Fruit fly (Drosophila melanogaster): ENCODE data around the gene Fer2.

Fer2 gene

DNA sequence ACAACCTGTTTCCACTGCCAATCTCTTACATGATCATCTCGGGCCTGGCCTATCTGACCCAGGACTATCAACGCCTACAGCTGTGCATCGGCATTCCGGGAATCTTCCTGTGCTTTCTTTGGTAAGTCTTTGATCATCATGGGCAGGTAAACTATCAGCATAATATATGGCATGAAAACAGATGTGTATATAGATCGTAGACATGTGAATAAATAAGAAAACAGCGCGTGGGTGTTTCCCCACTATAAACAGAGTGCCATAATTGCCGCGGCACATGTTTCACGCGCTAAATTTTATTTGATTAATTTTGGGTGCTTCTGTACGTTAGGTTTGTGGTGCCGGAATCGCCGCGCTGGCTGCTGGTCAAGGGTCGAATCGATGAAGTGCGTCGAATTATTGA is 17.0 kb upstream of the Fer2 start:
- TF ChIP-seq CG10348 (GFP tag; IDR thresholded peaks at IDR 0.05) (no peak), gl (tag; optimal IDR thresholded peaks at IDR 0.05) (no peak), fd96Ca (GFP tag; IDR thresholded peaks at IDR 0.05) (no peak)

DNA sequence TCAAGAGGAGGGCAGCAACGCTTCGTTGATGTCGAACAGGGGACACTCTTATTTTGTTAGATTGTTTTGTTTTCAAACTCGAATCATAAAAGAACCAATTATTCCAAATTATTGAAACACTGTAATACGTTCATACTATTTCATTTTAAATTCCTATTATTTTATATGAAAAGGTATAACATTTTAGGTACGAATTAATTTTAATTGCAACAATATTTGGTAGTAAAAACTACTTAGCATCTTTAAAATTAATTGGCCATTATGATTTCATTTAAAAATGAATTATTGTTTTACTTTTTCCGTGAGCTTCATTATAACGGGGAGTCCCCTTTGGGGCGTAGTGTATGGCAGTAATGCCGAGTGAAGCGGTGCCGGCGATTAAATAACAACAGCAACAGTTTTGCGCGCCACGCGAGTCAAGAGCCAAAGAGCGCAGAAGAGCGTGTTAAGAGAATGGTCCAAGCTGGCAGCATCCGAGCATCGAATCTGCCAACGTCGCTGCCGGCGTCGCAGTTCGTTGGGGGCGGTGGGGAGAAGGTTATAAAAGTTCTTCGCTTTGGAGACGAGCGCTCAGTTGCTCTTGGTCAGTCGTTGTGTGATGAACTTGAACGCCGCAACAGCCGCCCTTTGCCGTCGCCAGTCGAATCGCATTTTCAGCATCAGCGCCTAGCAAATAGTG is 6.6 kb upstream of the Fer2 start:
- TF ChIP-seq CG34367 (tag; optimal IDR thresholded peaks at IDR 0.05) (peak; percentile 25), CG10348 (GFP tag; IDR thresholded peaks at IDR 0.05) (no peak), CG32121 (GFP tag; IDR thresholded peaks at IDR 0.05) (peak; percentile 55; the same call in 1 of the 2 replicates), Pif1A (GFP tag; optimal IDR thresholded peaks at IDR 0.05) (peak; percentile 67), CG17806 (tag; optimal IDR thresholded peaks at IDR 0.05) (peak; percentile 57), CG12605 (GFP tag; IDR thresholded peaks at IDR 0.05) (peak; percentile 59), fd96Ca (GFP tag; IDR thresholded peaks at IDR 0.05) (0 out of 3 replicates have a peak, but pooled peaks have one; percentile 48), CG14655 (GFP tag; optimal IDR thresholded peaks at IDR 0.05) (peak; percentile 74), EcR (GFP tag; optimal IDR thresholded peaks at IDR 0.05) (no peak), CG9948 (tag; optimal IDR thresholded peaks at IDR 0.05) (peak; percentile 54), rn (GFP tag; IDR thresholded peaks at IDR 0.05) (no peak), CG15710 (tag; optimal IDR thresholded peaks at IDR 0.05) (peak; percentile 65), D1 (tag; optimal IDR thresholded peaks at IDR 0.05) (peak; percentile 52), CG13204 (GFP tag; optimal IDR thresholded peaks at IDR 0.05) (peak; percentile 70), CG4496 (GFP tag; IDR thresholded peaks at IDR 0.05) (peak; percentile 50), Pif1B (GFP tag; optimal IDR thresholded peaks at IDR 0.05) (peak; percentile 51), CG8159 (tag; optimal IDR thresholded peaks at IDR 0.05) (peak; percentile 73), gl (tag; optimal IDR thresholded peaks at IDR 0.05) (no peak), Snoo (tag; optimal IDR thresholded peaks at IDR 0.05) (peak; percentile 63), CG8301 (tag; optimal IDR thresholded peaks at IDR 0.05) (peak; percentile 73), Ets98B (GFP tag; IDR thresholded peaks at IDR 0.05) (peak; percentile 17; the same call in 1 of the 2 replicates)

DNA sequence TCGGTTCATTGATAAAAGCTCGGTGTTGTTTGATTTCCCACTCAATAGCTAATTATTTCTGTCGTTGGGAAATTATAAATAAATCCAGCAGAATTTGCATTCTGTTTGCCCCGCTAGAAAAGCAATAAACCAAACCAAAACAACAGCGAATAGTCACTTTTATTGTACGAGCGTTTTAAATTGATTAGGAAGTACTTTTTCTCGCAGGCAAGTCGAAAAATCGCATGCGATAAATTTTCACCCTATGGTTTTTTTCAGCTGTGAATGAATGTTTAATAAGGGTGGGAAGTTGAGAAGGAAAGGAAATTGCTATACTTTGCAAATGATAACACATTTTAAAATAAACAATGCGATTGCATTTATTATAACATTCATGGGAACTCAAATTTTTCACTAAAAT is 4.9 kb upstream of the Fer2 start:
- TF ChIP-seq CG8159 (tag; optimal IDR thresholded peaks at IDR 0.05), result no peak
- no peak for TF ChIP-seq D1 (tag; optimal IDR thresholded peaks at IDR 0.05)
- TF ChIP-seq Snoo (tag; optimal IDR thresholded peaks at IDR 0.05), result no peak
- no peak for TF ChIP-seq CG13204 (GFP tag; optimal IDR thresholded peaks at IDR 0.05)
- TF ChIP-seq CG15710 (tag; optimal IDR thresholded peaks at IDR 0.05), result no peak
- TF ChIP-seq Pif1A (GFP tag; optimal IDR thresholded peaks at IDR 0.05), result no peak
- no peak for TF ChIP-seq CG17806 (tag; optimal IDR thresholded peaks at IDR 0.05)
- no peak for TF ChIP-seq EcR (GFP tag; optimal IDR thresholded peaks at IDR 0.05)
- no peak for TF ChIP-seq gl (tag; optimal IDR thresholded peaks at IDR 0.05)
- no peak for TF ChIP-seq rn (GFP tag; IDR thresholded peaks at IDR 0.05)
- no peak for TF ChIP-seq CG4496 (GFP tag; IDR thresholded peaks at IDR 0.05)
- TF ChIP-seq fd96Ca (GFP tag; IDR thresholded peaks at IDR 0.05), result no peak
- no peak for TF ChIP-seq CG8301 (tag; optimal IDR thresholded peaks at IDR 0.05)
- TF ChIP-seq Pif1B (GFP tag; optimal IDR thresholded peaks at IDR 0.05), result no peak
- TF ChIP-seq CG14655 (GFP tag; optimal IDR thresholded peaks at IDR 0.05), result no peak

DNA sequence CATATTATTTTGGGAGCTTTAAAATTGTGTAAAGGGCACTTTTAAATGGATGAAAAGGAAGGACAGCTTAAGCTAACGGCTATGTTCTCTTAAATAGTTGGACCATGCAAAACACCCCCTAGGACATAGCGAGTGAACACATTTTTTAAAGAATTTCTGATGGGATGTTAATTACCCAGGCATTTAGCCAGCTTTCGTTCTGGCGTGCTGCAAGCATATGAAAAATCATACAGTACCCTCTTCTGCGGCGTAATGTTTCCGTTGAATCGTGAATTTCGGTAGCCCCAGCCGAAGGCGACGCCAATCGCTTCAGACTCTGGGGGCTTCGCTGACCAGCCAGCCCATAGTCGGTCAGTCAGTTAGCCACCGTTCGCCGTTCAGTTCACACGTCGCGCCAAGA is 3.6 kb upstream of the Fer2 start, which contains the start of gene CG6006:
Gene CG6006, plus strand, starts transcription at position 301 of the 400 bp plus-strand sequence.
- TF ChIP-seq CG17806 (tag; optimal IDR thresholded peaks at IDR 0.05) (no peak), CG14655 (GFP tag; optimal IDR thresholded peaks at IDR 0.05) (no peak), gl (tag; optimal IDR thresholded peaks at IDR 0.05) (no peak), CG10348 (GFP tag; IDR thresholded peaks at IDR 0.05) (no peak), EcR (GFP tag; optimal IDR thresholded peaks at IDR 0.05) (no peak), Pif1B (GFP tag; optimal IDR thresholded peaks at IDR 0.05) (no peak), rn (GFP tag; IDR thresholded peaks at IDR 0.05) (no peak), CG12605 (GFP tag; IDR thresholded peaks at IDR 0.05) (no peak), CG34367 (tag; optimal IDR thresholded peaks at IDR 0.05) (no peak), CG8301 (tag; optimal IDR thresholded peaks at IDR 0.05) (no peak), CG13204 (GFP tag; optimal IDR thresholded peaks at IDR 0.05) (no peak), Ets98B (GFP tag; IDR thresholded peaks at IDR 0.05) (no peak), CG15710 (tag; optimal IDR thresholded peaks at IDR 0.05) (no peak), CG32121 (GFP tag; IDR thresholded peaks at IDR 0.05) (no peak)

DNA sequence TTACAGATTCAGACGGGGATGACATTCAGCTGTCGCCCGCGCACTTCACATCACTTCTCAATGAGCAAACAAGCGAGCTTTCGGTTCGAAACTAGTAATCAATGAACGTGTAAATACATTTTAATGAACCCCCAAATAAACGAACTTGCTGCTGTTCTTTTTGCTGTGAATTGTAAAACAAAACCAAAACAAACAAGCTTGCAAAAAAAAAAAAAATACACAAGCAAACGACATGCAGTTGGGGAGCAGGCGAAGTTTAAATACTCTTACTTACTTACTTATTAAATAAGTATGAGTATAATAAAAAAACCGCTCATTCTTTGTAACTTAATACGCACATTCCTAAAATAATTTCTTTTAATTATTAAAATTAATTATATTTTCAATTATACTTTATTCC is 3.2 kb upstream of the Fer2 start:
- TF ChIP-seq fd96Ca (GFP tag; IDR thresholded peaks at IDR 0.05) (0 out of 3 replicates have a peak, but pooled peaks have one; percentile 21), CG8301 (tag; optimal IDR thresholded peaks at IDR 0.05) (no peak), D1 (tag; optimal IDR thresholded peaks at IDR 0.05) (no peak), CG32121 (GFP tag; IDR thresholded peaks at IDR 0.05) (peak; percentile 84), CG34367 (tag; optimal IDR thresholded peaks at IDR 0.05) (no peak), Pif1A (GFP tag; optimal IDR thresholded peaks at IDR 0.05) (peak; percentile 50), gl (tag; optimal IDR thresholded peaks at IDR 0.05) (no peak), EcR (GFP tag; optimal IDR thresholded peaks at IDR 0.05) (no peak), CG10348 (GFP tag; IDR thresholded peaks at IDR 0.05) (no peak), CG17806 (tag; optimal IDR thresholded peaks at IDR 0.05) (no peak), CG12605 (GFP tag; IDR thresholded peaks at IDR 0.05) (peak; percentile 80), Ets98B (GFP tag; IDR thresholded peaks at IDR 0.05) (peak; percentile 70), Pif1B (GFP tag; optimal IDR thresholded peaks at IDR 0.05) (no peak), CG9948 (tag; optimal IDR thresholded peaks at IDR 0.05) (no peak), rn (GFP tag; IDR thresholded peaks at IDR 0.05) (peak; percentile 61), CG15710 (tag; optimal IDR thresholded peaks at IDR 0.05) (peak; percentile 34), CG14655 (GFP tag; optimal IDR thresholded peaks at IDR 0.05) (no peak), CG13204 (GFP tag; optimal IDR thresholded peaks at IDR 0.05) (no peak), Snoo (tag; optimal IDR thresholded peaks at IDR 0.05) (peak; percentile 67), CG8159 (tag; optimal IDR thresholded peaks at IDR 0.05) (peak; percentile 15), CG4496 (GFP tag; IDR thresholded peaks at IDR 0.05) (peak; percentile 86)
